Fruit fly (Drosophila melanogaster): ENCODE data around the gene CG42371.

DNA sequence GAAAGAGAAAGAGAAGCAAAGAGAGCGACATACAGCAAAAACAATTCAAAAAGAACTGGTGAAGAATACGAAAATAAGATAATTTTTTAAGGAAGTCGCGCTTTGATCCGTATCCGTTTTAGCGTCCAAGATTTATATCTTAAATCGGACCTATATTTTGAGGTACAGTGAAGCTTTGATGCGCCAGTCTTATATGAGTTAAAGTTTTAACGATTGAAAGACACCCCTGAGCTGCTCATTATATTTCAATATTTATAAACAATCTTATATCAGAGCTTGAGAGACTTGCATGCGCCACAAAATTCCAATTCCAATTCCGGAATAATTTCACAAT is 38.3 kb downstream of the CG42371 start:
- TF ChIP-seq CG8478 (optimal IDR thresholded peaks at IDR 0.05) (no peak), pan (optimal IDR thresholded peaks at IDR 0.05) (no peak), EcR (GFP tag; optimal IDR thresholded peaks at IDR 0.05) (no peak)

Data from whole organism.